Worm (Caenorhabditis elegans): ENCODE measurements around the gene F44G4.3.

F44G4.3 gene

DNA sequence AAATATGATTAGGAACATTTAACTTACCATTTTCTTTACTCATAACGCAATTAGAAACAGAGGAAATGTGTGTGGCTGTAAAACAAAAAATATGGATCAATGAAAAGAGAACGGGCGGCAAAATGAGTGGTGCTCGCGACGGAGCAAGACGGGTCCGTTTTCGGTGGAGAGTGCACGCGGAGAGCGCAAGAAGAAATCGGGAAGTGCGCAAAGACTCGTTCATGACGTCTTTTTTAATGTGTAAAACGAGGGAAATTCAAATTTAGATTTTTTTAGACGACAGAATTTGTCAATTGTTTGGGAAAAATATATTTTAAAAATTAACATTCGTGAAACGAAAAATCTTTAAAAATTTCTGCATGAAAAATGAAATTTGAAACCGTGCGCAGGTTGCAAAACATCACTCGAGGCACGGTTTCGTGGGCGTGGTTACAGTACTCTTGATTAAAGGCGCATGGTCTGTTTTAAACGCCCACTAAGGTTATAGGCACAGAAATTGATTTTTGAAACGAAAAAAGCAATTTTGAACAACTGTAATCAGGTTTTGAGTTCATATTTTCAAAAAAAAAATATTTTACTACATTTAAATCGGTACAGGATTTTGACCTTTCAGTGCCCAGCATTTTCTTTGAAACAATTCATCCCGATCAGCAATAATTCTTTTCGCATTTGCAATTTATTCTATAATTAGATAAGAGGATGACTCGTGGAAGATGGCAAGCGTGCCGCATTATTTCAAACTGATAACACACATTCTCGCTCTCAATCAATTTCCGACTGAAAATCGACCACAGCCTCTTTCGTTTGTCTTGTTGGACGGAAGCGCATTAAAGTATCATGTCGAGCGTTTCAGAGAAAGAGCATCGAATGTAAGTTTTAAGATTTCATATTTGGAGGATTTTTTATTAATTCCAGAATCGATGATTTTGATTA, 27.9 kb downstream of the F44G4.3 start, which contains the start of the genes szy-20 and C18E9.5 (continued):
- TF ChIP-seq ztf-11 (tag; optimal IDR thresholded peaks at IDR 0.05) (peak in 1 of 2 experiments; percentile 68), unc-86 (tag; optimal IDR thresholded peaks at IDR 0.05) (peak; percentile 87), hpl-2 (GFP tag; optimal IDR thresholded peaks at IDR 0.05) (peak; percentile 20), nhr-12 (tag; optimal IDR thresholded peaks at IDR 0.05) (no peak), alr-1 (tag; optimal IDR thresholded peaks at IDR 0.05; ENCODE audit: borderline replicate concordance) (no peak), nhr-76 (tag; optimal IDR thresholded peaks at IDR 0.05) (no peak), skn-1 (tag; optimal IDR thresholded peaks at IDR 0.05) (peak; percentile 47)

ce11 chrII:8964835-8965234, 32.6 kb downstream of the F44G4.3 start, which contains the start of the genes ndub-3 and C18E9.2:
Gene ndub-3, minus strand, starts transcription at chrII:8964890.
Gene C18E9.2, plus strand, starts transcription at chrII:8965006.
- TF ChIP-seq lin-13 (GFP tag; optimal IDR thresholded peaks at IDR 0.05) (no peak), lin-14 (GFP tag; optimal IDR thresholded peaks at IDR 0.05) (peak; percentile 50), C16A3.4 (tag; optimal IDR thresholded peaks at IDR 0.05) (peak; percentile 55), zip-4 (GFP tag; optimal IDR thresholded peaks at IDR 0.05) (no peak), efl-3 (GFP tag; optimal IDR thresholded peaks at IDR 0.05) (no peak), nhr-71 (tag; optimal IDR thresholded peaks at IDR 0.05) (peak; percentile 33), ztf-11 (tag; optimal IDR thresholded peaks at IDR 0.05) (no peak), nhr-20 (tag; optimal IDR thresholded peaks at IDR 0.05) (no peak), tbx-2 (tag; optimal IDR thresholded peaks at IDR 0.05) (peak; percentile 6), isw-1 (GFP tag; IDR thresholded peaks at IDR 0.05) (no peak), nhr-76 (tag; optimal IDR thresholded peaks at IDR 0.05) (no peak), mdl-1 (tag; optimal IDR thresholded peaks at IDR 0.05) (peak in 1 of 2 experiments; percentile 24), nhr-47 (tag; optimal IDR thresholded peaks at IDR 0.05) (peak; percentile 1), efl-1 (optimal IDR thresholded peaks at IDR 0.05) (peak; percentile 66 to 67), efl-1 (GFP tag; optimal IDR thresholded peaks at IDR 0.05 in 1 of 2) (peak; percentile 48 to 95), lsy-2 (tag; optimal IDR thresholded peaks at IDR 0.05) (peak; percentile 13 to 75), ceh-82 (tag; optimal IDR thresholded peaks at IDR 0.05) (peak in 2 of 3 experiments; percentile 4 to 64), xbp-1 (tag; optimal IDR thresholded peaks at IDR 0.05) (no peak), grh-1 (GFP tag; IDR thresholded peaks at IDR 0.05) (no peak), zag-1 (tag; optimal IDR thresholded peaks at IDR 0.05) (no peak), dpl-1 (GFP tag; optimal IDR thresholded peaks at IDR 0.05) (peak; percentile 38 to 66 (median 56)), snu-23 (GFP tag; optimal IDR thresholded peaks at IDR 0.05) (peak; percentile 32), nhr-84 (tag; optimal IDR thresholded peaks at IDR 0.05) (no peak), lin-15B (tag; optimal IDR thresholded peaks at IDR 0.05) (no peak), C04F5.9 (tag; optimal IDR thresholded peaks at IDR 0.05) (no peak), rnt-1 (tag; optimal IDR thresholded peaks at IDR 0.05) (peak; percentile 26), lin-35 (GFP tag; optimal IDR thresholded peaks at IDR 0.05) (peak; percentile 59 to 79)

ce11 chrII:8964049-8964448, 33.4 kb downstream of the F44G4.3 start, which contains the start of gene sftd-3:
Gene sftd-3, minus strand, starts transcription at chrII:8964149.
- no peak for TF ChIP-seq nhr-85 (tag)
- no peak for TF ChIP-seq nhr-76 (tag; optimal IDR thresholded peaks at IDR 0.05)
- TF ChIP-seq egl-27 (tag; optimal IDR thresholded peaks at IDR 0.05), result no peak
- no peak for TF ChIP-seq C04F5.9 (tag; optimal IDR thresholded peaks at IDR 0.05)
- no peak for TF ChIP-seq alr-1 (tag; optimal IDR thresholded peaks at IDR 0.05; ENCODE audit: borderline replicate concordance)
- TF ChIP-seq nhr-47 (tag; optimal IDR thresholded peaks at IDR 0.05), result no peak
- no peak for TF ChIP-seq fkh-4 (tag; optimal IDR thresholded peaks at IDR 0.05; ENCODE audit: borderline replicate concordance)
- TF ChIP-seq dpl-1 (GFP tag; optimal IDR thresholded peaks at IDR 0.05), result no peak
- TF ChIP-seq nhr-12 (tag; optimal IDR thresholded peaks at IDR 0.05), result no peak
- TF ChIP-seq lin-13 (GFP tag; optimal IDR thresholded peaks at IDR 0.05), result no peak
- TF ChIP-seq pax-3 (tag; optimal IDR thresholded peaks at IDR 0.05), result no peak
- no peak for TF ChIP-seq ztf-11 (tag; optimal IDR thresholded peaks at IDR 0.05)
- no peak for TF ChIP-seq efl-1 (optimal IDR thresholded peaks at IDR 0.05)
- TF ChIP-seq efl-1 (GFP tag; optimal IDR thresholded peaks at IDR 0.05 in 1 of 2), result no peak
